Fruit fly (Drosophila melanogaster) whole organism, prepupa: ENCODE measurements around the gene Cyp9f3.

ENCODE experiments used
- Blimp-1 ChIP-seq: fragments of 200-800 bp; sonication (Bioruptor generic); optimal IDR thresholded peaks from 3 replicates; lab custom pipeline; 2017; ENCODE audit warnings: missing biosample characterization, missing genetic modification characterization, mild to moderate bottlenecking, moderate library complexity, missing genetic modification reagents
- CG11294 ChIP-seq: fragments of 200-800 bp; sonication (Bioruptor generic); IDR thresholded peaks from 2 replicates; pipeline ENCODE4 v1.3.6; 2022; ENCODE audit warnings: missing biosample characterization, missing genetic modification characterization
- CG11762 ChIP-seq: fragments of 200-800 bp; sonication (Bioruptor generic); optimal IDR thresholded peaks from 3 replicates; lab custom pipeline; 2016; ENCODE audit warnings: missing biosample characterization, missing genetic modification characterization; ENCODE audit not compliant: insufficient read depth
- CG3032 ChIP-seq: fragments of 200-800 bp; optimal IDR thresholded peaks from 2 replicates; lab custom pipeline; 2019; ENCODE audit warnings: missing biosample characterization, mild to moderate bottlenecking, missing genetic modification characterization, moderate library complexity
- CG32006 ChIP-seq: fragments of 200-800 bp; sonication (Bioruptor generic); optimal IDR thresholded peaks from 3 replicates; lab custom pipeline; 2017; ENCODE audit warnings: missing biosample characterization, mild to moderate bottlenecking, missing genetic modification characterization
- CG3919 ChIP-seq: fragments of 200-800 bp; sonication (Bioruptor generic); optimal IDR thresholded peaks from 3 replicates; lab custom pipeline; 2016; ENCODE audit warnings: missing biosample characterization, missing genetic modification characterization
- CG6854 ChIP-seq: fragments of 200-800 bp; sonication (Bioruptor generic); optimal IDR thresholded peaks from 2 replicates; lab custom pipeline; 2017; ENCODE audit warnings: missing biosample characterization, mild to moderate bottlenecking, missing genetic modification characterization
- CG7368 ChIP-seq: fragments of 200-800 bp; sonication (Bioruptor generic); optimal IDR thresholded peaks from 3 replicates; lab custom pipeline; 2016; ENCODE audit warnings: missing biosample characterization, missing genetic modification characterization
- CG8119 ChIP-seq: fragments of 200-800 bp; sonication (Bioruptor generic); IDR thresholded peaks from 3 replicates; pipeline ENCODE4 v1.3.6; 2022; ENCODE audit warnings: missing biosample characterization, missing genetic modification characterization
- CG8632 ChIP-seq: fragments of 200-800 bp; sonication (Bioruptor generic); optimal IDR thresholded peaks from 3 replicates; lab custom pipeline; 2016; ENCODE audit warnings: missing biosample characterization, missing genetic modification characterization
- CG9139 ChIP-seq: fragments of 200-800 bp; sonication (Bioruptor generic); optimal IDR thresholded peaks from 3 replicates; lab custom pipeline; 2017; ENCODE audit warnings: missing biosample characterization, mild to moderate bottlenecking, missing genetic modification characterization
- Eip75B ChIP-seq: fragments of 200-800 bp; sonication (Bioruptor generic); optimal IDR thresholded peaks from 3 replicates; lab custom pipeline; 2016; ENCODE audit warnings: missing biosample characterization, missing genetic modification characterization
- Eip93F ChIP-seq: fragments of 200-800 bp; sonication (Bioruptor generic); optimal IDR thresholded peaks from 2 replicates; lab custom pipeline; 2016; ENCODE audit warnings: missing biosample characterization, mild to moderate bottlenecking, missing genetic modification characterization
- Ets21C ChIP-seq: fragments of 200-800 bp; sonication (Bioruptor generic); optimal IDR thresholded peaks from 3 replicates; lab custom pipeline; 2016; ENCODE audit warnings: missing biosample characterization, missing genetic modification characterization
- Ets96B ChIP-seq: fragments of 200-800 bp; optimal IDR thresholded peaks from 2 replicates; lab custom pipeline; 2019; ENCODE audit warnings: missing biosample characterization, mild to moderate bottlenecking, missing genetic modification characterization, moderate library complexity
- Hr4 ChIP-seq: fragments of 200-800 bp; sonication (Bioruptor generic); optimal IDR thresholded peaks from 3 replicates; lab custom pipeline; 2016; ENCODE audit warnings: missing biosample characterization, missing genetic modification characterization
- Lpt ChIP-seq: fragments of 200-800 bp; sonication (Bioruptor generic); optimal IDR thresholded peaks from 3 replicates; lab custom pipeline; 2016; ENCODE audit warnings: missing biosample characterization, missing genetic modification characterization
- Met ChIP-seq: fragments of 200-800 bp; sonication (Bioruptor generic); optimal IDR thresholded peaks from 3 replicates; lab custom pipeline; 2016; ENCODE audit warnings: missing biosample characterization, missing genetic modification characterization
- Smox ChIP-seq: fragments of 200-800 bp; sonication (Bioruptor generic); optimal IDR thresholded peaks from 3 replicates; lab custom pipeline; 2016; ENCODE audit warnings: missing biosample characterization, missing genetic modification characterization
- Sox15 ChIP-seq: fragments of 200-800 bp; sonication (Bioruptor generic); optimal IDR thresholded peaks from 3 replicates; lab custom pipeline; 2016; ENCODE audit warnings: missing biosample characterization, missing genetic modification characterization
- dac ChIP-seq: fragments of 200-800 bp; sonication (Bioruptor generic); optimal IDR thresholded peaks from 2 replicates; lab custom pipeline; 2017; ENCODE audit warnings: missing biosample characterization, mild to moderate bottlenecking, missing genetic modification characterization
- dsx ChIP-seq: fragments of 200-800 bp; optimal IDR thresholded peaks from 3 replicates; lab custom pipeline; 2019; ENCODE audit warnings: missing biosample characterization, mild to moderate bottlenecking, missing genetic modification characterization, moderate library complexity; ENCODE audit not compliant: poor library complexity, severe bottlenecking
- eg ChIP-seq: fragments of 200-800 bp; sonication (Bioruptor generic); IDR thresholded peaks from 3 replicates; pipeline ENCODE4 v1.3.6; 2022; ENCODE audit warnings: missing biosample characterization, missing genetic modification characterization
- esn ChIP-seq: fragments of 200-800 bp; sonication (Bioruptor generic); optimal IDR thresholded peaks from 2 replicates; lab custom pipeline; 2016; ENCODE audit warnings: missing biosample characterization, mild to moderate bottlenecking, missing genetic modification characterization, moderate library complexity
- fd85E ChIP-seq: fragments of 200-800 bp; sonication (Bioruptor generic); optimal IDR thresholded peaks from 3 replicates; lab custom pipeline; 2016; ENCODE audit warnings: missing biosample characterization, missing genetic modification characterization
- fkh ChIP-seq: fragments of 200-800 bp; sonication (Bioruptor generic); optimal IDR thresholded peaks from 3 replicates; lab custom pipeline; 2017; ENCODE audit warnings: missing biosample characterization, mild to moderate bottlenecking, missing genetic modification characterization, moderate library complexity
- pdm3 ChIP-seq: fragments of 200-800 bp; sonication (Bioruptor generic); optimal IDR thresholded peaks from 3 replicates; lab custom pipeline; 2016; ENCODE audit warnings: missing biosample characterization, missing genetic modification characterization
- svp ChIP-seq: fragments of 200-800 bp; sonication (Bioruptor generic); peaks from one replicate; lab custom pipeline; 2016; ENCODE audit warnings: missing biosample characterization, missing genetic modification characterization
- topi ChIP-seq: fragments of 200-800 bp; sonication (Bioruptor generic); optimal IDR thresholded peaks from 3 replicates; lab custom pipeline; 2016; ENCODE audit warnings: missing biosample characterization, missing genetic modification characterization
- vri ChIP-seq: fragments of 200-800 bp; sonication (Bioruptor generic); optimal IDR thresholded peaks from 3 replicates; lab custom pipeline; 2016; ENCODE audit warnings: missing biosample characterization, mild to moderate bottlenecking, missing genetic modification characterization

Gene Cyp9f3

DNA sequence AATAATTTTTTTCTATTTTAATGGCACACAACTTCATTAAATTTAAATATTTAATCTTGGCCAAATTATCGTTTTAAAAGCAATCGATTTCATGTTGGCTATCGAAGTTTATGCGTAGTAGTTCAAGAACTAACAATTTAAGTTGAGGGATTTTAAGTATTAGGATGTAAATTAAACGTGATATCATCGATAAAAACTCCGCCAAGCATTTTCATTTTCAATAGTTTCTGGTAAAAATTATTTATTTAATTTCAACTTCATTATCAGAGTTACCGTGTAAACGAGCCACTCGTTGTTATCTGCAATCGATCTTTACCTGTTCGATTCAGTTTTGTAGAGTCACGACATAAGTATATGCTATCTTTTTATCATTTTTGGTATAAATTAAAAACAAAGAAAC, 4.2 kb upstream of the Cyp9f3 start (continued):
- TF ChIP-seq Ets96B (tag; lab: Kevin White, UChicago), result peak; percentile 98
- peak; percentile 92 for TF ChIP-seq Ets21C
- TF ChIP-seq CG8632 (GFP tag; lab: Kevin White, UChicago), result peak; percentile 97
- peak; percentile 90 for TF ChIP-seq Sox15 (GFP tag; lab: Kevin White, UChicago)
- peak; percentile 98 for TF ChIP-seq esn (GFP tag; lab: Kevin White, UChicago)
- TF ChIP-seq CG7368, result peak; percentile 98
- TF ChIP-seq fkh (GFP tag; lab: Kevin White, UChicago), result peak; percentile 73
- TF ChIP-seq Hr4, result peak; percentile 93
- peak; percentile 98 for TF ChIP-seq CG3032 (tag; lab: Kevin White, UChicago)
- peak; percentile 99 for TF ChIP-seq CG11762 (GFP tag; lab: Kevin White, UChicago)
- TF ChIP-seq Lpt (GFP tag; lab: Kevin White, UChicago), result peak; percentile 81
- TF ChIP-seq CG8119 (GFP tag; lab: Robert Waterston, UW), result peak; percentile 94

DNA sequence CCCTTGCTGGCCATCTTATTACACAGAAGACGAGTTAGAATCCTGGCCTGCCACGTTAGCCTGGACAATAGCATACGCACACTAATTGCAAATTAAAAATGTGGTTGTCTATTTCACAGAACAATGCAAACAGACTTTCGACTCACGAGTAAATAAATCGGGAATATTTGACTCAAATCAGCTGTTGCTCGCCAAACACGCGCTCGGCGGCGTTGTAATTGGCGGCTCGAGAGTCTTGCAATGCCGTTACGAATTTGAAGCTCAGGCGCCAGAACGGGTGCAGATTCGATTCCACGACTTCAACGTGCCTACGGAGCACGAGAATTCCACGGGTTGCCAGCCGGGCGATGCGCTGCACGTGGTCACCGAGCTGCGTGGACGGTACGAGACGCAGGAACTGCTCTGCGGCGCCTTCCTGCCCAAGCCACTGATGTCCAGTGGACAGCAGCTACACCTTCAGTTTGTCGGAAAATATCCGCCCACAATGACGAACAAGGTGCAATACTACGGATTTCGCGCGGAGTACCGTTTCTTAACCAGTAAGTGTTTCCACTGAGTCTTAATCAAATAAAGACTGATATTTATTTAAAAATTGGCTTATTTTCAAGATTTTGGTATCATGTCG, 3.1 kb upstream of the Cyp9f3 start, which contains the start of gene DNAlig3:
TSS of gene DNAlig3 (minus strand) at position 168 of the 625 bp plus-strand sequence.
- TF ChIP-seq CG9139 (GFP tag; lab: Kevin White, UChicago) (no peak), CG6854 (GFP tag; lab: Kevin White, UChicago) (peak; percentile 51), fkh (GFP tag; lab: Kevin White, UChicago) (peak; percentile 98)
- TF ChIP-seq, all 60 proteins: peak for 2

DNA sequence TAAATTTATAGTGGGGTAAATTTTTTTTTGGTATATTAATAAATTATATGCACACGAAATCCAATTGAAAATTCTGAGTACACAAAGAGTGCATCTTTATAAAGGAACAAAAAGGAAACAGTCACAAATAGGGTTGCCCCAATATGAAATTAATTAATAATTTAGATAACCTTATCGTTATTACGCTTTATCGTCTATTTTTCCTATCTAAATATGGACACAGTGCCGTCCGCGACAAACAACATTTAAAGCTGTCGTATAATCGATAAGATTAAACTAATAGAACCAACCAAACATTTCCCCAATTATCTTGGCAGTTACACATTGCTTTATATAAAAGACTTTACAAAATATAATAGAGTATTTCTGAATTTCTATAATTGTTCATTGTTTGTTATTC, 675 bp downstream of the Cyp9f3 start:
- peak; percentile 71 for TF ChIP-seq svp (GFP tag; lab: Kevin White, UChicago)
- peak; percentile 39 for TF ChIP-seq vri (GFP tag; lab: Kevin White, UChicago)
- no peak for TF ChIP-seq Met (GFP tag; lab: Kevin White, UChicago)

DNA sequence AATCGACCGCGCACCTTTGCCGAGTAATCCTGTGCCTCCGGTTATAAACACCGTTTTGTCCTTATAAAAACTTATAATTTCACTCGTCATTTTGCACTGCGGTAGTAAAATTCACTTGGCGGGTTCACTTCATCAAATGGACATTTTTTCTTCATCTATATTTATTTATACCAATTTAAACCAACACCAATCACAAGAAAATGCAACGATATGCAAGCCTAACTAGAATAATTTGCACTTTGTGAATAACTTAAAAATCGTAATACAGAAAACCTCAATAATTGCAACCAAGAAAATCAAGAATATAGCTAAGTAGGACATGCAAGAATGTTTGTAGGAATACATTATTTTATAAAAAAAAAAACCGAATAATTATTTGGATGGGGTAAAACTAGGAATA, 2.8 kb downstream of the Cyp9f3 start, which contains the start of the genes CG10096 and CG10097:
TSS of gene CG10096 (minus strand) at position 101 of the 400 bp plus-strand sequence.
TSS of gene CG10097 (minus strand) at position 101 of the 400 bp plus-strand sequence.
- no peak for TF ChIP-seq pdm3
- TF ChIP-seq CG11294 (GFP tag; lab: Robert Waterston, UW), result no peak
- no peak for TF ChIP-seq CG3919 (GFP tag; lab: Kevin White, UChicago)
- no peak for TF ChIP-seq Ets96B (tag; lab: Kevin White, UChicago)
- TF ChIP-seq CG6854 (GFP tag; lab: Kevin White, UChicago), result no peak
- TF ChIP-seq dac (GFP tag; lab: Kevin White, UChicago), result no peak
- TF ChIP-seq topi (GFP tag; lab: Kevin White, UChicago), result no peak
- TF ChIP-seq Sox15 (GFP tag; lab: Kevin White, UChicago), result no peak
- no peak for TF ChIP-seq dsx (GFP tag; lab: Kevin White, UChicago)
- no peak for TF ChIP-seq Eip75B (GFP tag; lab: Kevin White, UChicago)
- TF ChIP-seq eg (GFP tag; lab: Robert Waterston, UW), result no peak
- TF ChIP-seq svp (GFP tag; lab: Kevin White, UChicago), result no peak
- TF ChIP-seq CG11762 (GFP tag; lab: Kevin White, UChicago), result no peak

DNA sequence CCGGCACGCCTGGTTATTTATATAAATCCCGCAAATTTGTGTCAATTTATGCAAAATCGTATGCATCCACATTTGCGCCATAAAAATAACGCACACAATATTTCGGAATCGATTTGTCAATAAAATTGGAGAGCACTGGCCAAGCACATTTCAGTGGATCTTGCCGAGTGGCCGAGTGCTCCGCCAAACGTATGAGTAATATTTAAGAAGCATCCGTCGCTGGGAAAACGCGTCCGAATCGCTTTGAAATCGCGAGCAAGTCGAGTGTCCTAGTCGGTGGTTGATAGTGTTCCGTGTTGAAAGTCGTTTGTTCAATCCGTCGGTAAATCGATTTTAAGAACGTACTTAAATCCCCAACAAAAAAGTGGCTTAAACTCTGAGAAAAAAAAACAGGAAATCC, 11.8 kb downstream of the Cyp9f3 start, which contains the start of gene CG33098:
TSS of gene CG33098 (plus strand) at position 224 of the 400 bp plus-strand sequence.
- TF ChIP-seq CG32006 (GFP tag; lab: Kevin White, UChicago), result no peak
- TF ChIP-seq Eip93F (GFP tag; lab: Kevin White, UChicago), result no peak
- no peak for TF ChIP-seq Blimp-1
- TF ChIP-seq fd85E (GFP tag; lab: Kevin White, UChicago), result no peak
- no peak for TF ChIP-seq Smox (GFP tag; lab: Kevin White, UChicago)
- TF ChIP-seq, all 60 proteins: peak for 0
